Worm (Caenorhabditis elegans) whole organism, L4 larva: ENCODE results near the gene F13C5.2.

Experiments
- lin-15B ChIP-seq: fragments of 150-350 bp; sonication (generic microtip); optimal IDR thresholded peaks from 3 replicates; lab custom pipeline; 2014; ENCODE audit warnings: missing biosample characterization, missing genetic modification characterization
- nhr-102 ChIP-seq: sonication (generic microtip); optimal IDR thresholded peaks from 2 replicates; lab custom pipeline; 2016; ENCODE audit warnings: mild to moderate bottlenecking, missing genetic modification characterization, moderate library complexity, missing compliant biosample characterization
- nhr-77 ChIP-seq: fragments of 150-350 bp; optimal IDR thresholded peaks from 2 replicates; lab custom pipeline; 2014; ENCODE audit warnings: missing biosample characterization, missing genetic modification characterization
- rbr-2 ChIP-seq: sonication (generic microtip); optimal IDR thresholded peaks from 2 replicates; lab custom pipeline; 2016; ENCODE audit warnings: missing genotype, missing genetic modification characterization, missing compliant biosample characterization
- skn-1 ChIP-seq: fragments of 150-350 bp; optimal IDR thresholded peaks from 2 replicates; lab custom pipeline; 2014; ENCODE audit warnings: missing biosample characterization, missing genetic modification characterization
- snpc-4 ChIP-seq: fragments of 150-350 bp; optimal IDR thresholded peaks from 2 replicates; lab custom pipeline; 2014; ENCODE audit warnings: missing biosample characterization, missing genetic modification characterization
- ztf-11 ChIP-seq: fragments of 150-350 bp; optimal IDR thresholded peaks from 2 replicates; lab custom pipeline; 2014; ENCODE audit warnings: missing biosample characterization, missing genetic modification characterization

DNA sequence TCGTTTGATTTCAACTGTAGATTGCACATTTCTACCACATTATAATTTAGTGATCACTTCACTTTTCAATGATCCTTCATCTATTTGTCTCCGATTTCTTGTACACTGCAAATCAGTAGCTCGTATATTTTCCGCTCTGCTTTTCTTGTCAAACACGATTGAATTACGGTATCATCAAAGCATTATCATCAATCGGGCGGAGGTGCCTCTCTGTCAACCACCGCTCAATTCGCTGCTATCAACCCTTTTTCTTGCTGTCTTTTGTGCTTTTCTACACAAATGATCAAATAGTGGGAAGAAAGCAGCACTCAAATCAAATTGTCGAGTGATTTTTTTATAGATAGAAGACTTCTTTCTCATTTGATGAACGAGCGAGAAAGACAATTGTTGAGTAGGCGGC, 43.8 kb downstream of the F13C5.2 start:
- TF ChIP-seq snpc-4 (tag; lab: Kevin White, UChicago) (no peak), nhr-77 (no peak), nhr-102 (no peak), ztf-11 (tag; lab: Kevin White, UChicago) (no peak), lin-15B (tag; lab: Kevin White, UChicago) (no peak), rbr-2 (no peak), skn-1 (tag; lab: Kevin White, UChicago) (no peak)
